Fruit fly (Drosophila melanogaster) whole organism, larva: ENCODE measurements around the gene JhI-21.
A peak's percentile ranks its signal among the peaks of the same experiment; 100 is the strongest.

ENCODE experiments used
- noc ChIP-seq: fragments of 200-800 bp; sonication (Bioruptor generic); optimal IDR thresholded peaks from 3 replicates; lab custom pipeline; 2019; ENCODE audit warnings: missing biosample characterization, mild to moderate bottlenecking, missing genetic modification characterization, moderate library complexity

JhI-21 gene

DNA sequence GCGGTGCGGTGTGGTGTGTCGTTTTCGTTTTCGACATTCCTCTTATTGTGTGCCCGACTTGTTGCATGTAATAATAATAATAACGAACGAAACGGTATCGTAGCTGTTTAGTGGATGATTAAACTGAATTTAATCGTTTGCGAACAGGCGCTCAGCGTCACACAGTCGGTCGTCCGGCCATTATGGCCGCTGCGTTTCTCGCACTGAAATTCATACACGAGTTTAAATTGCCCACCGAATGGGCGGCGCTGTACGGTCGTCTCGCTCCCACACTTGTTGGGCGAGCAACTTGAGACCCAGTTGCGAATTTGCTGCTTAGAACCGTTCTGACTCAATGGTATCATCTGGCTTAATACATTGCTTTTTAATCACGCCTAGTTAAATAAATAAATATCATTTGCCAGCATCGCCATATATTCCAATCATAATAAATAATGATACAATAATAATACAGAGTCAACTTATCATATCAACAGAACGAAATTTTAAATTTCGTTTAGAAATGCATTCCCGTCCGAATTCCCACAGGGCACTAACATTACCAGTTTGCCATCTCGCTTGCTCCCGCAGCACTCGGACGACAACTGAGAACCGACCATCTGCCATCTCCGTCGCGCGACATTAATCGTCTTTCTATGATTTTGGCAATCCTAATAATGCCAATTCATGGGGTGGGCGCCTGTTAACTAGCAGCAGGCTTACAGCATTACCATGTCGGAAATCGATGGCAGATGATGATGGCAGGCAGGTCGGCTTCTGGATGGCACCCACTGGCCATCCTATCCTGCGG is 44.8 kb downstream of the JhI-21 start:
- TF ChIP-seq noc: peak; percentile 93

DNA sequence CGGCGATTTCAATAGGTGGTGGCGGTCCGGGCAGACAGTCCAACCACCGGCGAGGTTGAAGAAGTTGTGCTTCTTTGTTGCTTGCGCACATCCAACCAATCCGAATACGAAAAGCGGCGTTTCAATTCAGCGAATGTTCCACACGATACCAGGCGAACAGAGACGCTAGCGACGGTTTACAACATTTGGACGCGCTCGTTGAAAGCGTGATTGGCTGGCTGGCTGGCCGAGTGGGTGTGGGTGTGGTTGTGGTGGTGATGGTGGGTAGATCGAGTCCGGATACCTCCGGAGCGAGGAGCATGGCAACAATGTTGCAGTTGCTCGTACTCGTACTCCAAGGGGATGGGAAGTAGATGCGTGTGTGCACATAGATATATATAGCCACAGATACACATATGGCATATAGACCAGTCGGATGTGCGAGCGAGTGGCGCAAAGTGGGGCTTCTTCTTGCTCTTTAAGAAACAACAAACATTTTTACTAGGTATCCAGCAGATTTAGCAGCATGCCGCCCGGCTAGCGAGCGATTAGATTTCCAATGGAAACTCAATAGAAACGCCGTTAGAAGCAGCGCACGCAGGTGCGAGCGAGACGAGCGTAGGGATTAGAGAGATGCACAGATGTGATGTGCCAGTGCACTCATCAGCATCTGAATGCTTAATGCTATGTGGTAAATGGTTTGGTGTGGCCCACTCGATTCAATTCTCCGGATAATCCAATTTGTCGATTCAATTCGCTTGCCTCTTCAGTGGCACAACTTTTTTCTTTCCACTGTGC is 45.6 kb downstream of the JhI-21 start:
- peak; percentile 78 for TF ChIP-seq noc

DNA sequence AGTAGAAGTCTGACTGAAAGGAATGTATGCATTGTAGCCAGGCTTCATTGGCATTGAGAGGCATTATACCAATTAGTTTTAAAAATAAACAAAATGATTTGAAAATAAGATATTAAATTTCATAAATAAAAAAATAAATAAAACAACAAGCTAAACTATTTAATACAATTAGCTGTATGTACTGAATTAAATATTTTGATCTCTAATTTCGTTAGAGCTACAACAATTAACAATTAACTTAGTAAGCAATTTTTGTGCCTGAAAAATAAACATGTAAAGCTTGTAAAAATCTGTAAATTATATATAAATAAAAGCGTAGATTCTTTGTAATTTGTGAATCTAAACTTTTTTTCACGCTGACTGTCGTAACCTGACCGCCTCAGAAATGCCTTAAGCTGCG is 48.0 kb downstream of the JhI-21 start, which contains the start of gene Rh5:
TSS of gene Rh5 (plus strand) at position 301 of the 400 bp plus-strand sequence.
- no peak for TF ChIP-seq noc

DNA sequence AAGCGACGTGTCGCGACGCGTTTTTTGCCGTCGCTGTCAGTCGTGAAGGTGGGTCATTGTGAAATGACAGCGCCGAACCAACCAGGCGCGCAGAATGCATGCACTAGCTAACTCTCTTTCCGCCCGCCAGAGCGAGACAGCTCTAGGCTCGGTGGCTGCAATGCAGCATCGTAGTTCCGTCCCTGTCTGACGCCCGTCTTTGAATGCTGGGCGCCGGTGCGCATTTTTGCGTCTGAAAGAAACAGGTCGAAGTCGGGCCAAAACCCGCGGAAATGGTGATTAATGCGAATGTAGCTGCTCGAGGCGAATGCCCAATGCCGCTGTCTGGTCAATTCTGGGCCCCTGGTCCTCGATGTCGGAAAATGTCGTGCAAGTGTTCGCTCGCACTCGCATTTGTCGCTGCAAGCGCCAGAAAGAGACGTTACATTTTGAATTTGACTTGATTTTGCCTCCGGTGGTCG is 48.5 kb downstream of the JhI-21 start:
- peak; percentile 80 for TF ChIP-seq noc

DNA sequence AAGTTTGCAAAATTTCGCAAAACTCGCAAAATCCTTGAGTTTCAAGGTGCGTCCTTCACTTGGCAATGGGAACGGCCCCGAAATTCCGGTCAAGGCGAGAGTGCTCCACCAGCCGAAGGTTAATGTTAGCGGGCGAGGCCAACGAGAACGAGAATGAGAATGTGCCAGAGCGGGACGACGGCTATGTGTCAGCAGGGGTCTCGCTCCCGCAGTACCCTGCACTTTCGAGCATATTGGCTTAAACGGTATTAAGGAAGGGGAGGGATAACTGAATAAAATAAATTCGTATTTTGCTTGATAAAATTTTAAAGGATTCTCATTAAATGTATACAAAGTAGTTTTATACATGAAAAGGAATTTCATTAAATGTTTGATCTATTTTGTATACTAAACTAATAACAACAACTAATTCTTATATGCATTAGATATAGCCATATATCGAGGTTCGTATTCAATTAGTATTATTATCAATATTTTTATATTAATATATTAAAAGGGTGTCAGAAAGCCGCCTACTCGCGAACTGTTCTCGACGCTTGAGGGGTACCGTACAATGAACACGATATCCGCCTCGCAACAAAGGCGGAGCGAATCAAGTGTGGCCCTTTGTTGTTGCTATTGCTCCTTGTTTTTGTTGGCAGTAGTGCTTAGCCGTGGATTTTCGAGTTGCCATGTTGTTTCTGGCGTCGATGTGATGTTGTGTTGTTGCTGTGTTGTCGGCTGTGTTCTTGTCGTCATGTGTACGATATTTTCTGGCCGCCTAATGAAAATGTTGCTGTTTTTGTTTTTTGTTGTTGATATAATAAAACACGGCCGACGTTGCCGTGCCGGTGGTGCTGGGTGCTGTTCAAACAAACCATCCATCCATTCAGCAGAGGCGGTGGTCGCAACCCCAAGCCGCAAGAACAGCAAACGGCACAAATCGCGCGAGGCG is 49.2 kb downstream of the JhI-21 start:
- TF ChIP-seq noc: peak; percentile 96

DNA sequence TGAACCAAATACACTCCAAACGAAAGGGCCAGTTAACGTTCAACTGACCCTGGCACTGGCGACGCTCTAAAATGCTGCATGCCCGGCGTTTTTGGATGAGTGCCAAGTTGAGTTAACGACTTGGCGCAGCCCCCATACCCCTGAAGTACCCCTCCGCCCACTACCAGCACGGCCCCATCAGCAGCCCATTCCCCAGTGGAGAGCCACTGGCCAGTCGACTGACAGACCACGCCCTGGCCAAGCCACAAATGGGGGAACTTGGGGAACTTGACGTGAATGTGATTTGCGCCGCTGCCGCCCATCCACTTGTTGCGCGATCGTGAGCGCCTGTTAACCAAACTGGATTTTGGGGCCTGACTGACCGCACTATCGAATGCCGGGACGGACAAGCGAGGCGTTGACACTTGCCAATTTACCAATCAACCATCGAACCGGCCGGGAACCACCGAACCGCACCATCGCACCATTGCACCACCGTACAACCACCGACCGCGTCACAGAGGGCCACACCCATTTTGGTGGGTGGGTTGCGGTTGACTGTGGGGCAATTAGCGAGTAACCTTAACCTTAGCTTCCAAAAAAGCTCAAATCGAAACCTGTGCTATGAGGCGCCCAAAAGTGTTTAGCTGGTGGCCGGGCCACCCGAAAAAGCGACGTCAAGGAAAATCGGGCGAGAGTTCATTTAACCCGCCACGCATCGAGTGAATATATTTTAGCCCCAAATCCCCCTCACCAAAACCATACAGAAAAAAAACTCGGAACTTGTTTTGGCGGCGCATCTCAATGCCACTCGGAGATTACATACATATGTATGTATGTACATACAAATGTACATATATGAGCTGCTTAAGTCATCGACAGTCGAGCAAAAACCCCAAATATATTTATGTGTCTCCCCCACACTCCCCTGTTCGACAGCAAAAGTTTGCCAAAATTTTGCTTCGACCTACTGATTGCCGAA is 50.1 kb downstream of the JhI-21 start:
- TF ChIP-seq noc: peak; percentile 3

DNA sequence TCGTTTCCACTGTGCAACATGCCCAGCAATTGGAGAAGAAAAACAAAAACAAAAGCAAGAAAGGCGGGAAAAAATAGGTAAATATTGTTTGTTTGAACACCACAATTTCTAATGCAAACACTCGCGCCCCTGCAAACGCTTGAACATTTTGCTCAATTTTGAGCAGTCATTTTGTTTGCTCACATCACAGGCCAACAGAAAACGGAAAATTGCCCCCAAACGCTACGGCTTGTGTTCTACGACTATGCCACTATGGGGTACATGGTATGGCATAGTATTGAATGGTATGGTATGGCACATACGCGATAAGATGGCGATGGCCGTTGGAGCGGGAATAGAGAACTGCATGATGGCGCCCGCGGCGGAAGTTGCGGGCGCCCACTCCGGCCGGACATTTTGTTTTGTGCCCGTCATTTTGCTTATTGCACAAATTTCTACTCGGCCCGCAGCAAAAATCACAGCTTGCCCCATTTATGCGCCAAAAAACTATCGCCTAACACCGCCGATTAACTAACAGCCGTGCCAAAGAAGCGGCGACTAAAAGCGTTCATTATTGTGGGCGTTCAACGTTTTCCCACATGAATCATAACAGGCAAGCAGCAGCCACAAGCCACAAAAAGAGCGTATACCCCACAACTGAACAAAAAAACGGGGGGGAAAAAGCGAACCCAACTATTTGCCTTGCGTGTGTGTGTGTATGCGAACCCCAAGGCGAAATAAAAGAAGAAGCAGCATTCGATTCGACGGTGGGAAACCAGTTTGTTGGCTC is 51.4 kb downstream of the JhI-21 start:
- TF ChIP-seq noc: peak; percentile 42

DNA sequence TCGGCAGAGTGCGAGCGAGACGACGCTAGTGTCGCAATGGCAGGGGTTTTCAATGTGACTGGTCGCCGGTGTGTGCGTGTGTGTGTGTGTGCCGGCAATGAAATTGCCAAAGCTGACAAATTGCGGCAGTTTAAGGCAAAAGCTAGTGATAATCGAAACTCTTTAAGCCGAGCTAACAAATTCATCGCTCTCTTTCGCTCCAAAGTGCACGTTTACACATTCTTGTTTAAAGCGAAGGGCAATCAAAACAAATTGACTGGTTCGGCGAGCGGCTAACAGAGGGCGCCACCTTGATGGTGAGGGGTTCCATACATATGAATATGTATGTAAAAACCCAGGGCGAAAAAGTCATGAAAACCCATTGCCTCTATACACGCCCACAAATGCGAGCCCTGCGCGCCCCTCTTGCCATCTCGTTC is 52.0 kb downstream of the JhI-21 start:
- peak; percentile 78 for TF ChIP-seq noc

DNA sequence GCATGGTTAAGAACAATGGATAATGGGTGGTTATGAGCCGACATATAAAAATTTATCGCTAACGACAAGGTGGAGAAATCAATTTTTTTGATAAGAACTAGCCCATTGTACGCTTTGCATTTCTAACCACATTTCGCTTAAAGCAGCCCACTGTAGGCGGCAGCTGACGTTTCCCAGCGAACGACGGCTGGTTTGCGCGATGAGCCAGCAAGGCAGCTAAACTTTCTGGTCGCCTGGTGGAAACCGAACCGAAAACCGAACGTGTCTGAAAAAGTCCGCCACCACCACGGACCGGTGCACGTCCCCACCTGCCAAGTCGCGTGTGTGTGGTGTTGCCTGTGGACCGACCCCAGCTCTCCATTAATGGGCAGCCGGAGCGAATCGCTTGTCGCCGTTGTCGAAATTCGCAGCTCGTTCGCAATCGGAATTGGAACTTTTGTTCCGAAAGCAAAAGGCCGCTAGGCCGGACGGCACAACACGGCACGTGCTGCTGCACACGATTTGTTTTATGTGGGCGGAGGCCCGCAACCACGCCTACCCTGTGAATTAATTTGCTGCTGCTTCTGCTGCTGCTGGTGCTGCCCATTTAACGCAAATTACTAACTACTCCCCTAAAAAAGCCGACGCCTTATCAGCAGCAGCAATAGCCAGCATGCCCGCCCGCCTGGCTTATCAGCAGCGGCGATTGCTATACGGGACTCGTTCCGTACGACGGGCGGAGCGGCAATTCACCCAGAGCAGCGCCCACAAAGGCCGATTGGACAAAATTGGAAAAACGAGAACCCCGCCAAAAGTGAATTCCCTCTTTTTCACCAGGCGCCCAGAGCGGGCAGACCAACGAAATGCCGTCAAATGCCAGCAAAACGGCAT is 52.7 kb downstream of the JhI-21 start:
- TF ChIP-seq noc: peak; percentile 60

DNA sequence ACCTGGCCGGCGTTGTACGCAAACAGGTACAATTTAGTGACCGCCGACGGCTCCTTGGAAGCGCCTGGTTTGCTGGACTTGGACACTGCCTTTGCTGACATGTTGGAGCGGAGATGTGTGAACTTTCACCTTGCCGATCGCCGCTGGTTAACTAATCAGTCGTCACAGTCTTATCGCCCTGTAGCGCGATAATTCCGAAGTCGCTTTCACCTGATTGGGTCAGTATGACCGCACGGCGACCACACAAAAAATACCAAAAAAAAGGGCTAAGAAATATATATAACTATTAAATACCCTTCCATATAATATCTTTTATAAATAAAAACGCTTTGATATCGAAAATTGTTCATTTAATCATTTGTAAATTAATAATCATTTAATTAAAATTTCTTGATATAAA is 53.8 kb downstream of the JhI-21 start, which contains the start of gene Hacd1:
TSS of gene Hacd1 (minus strand) at position 216 of the 400 bp plus-strand sequence.
- peak; percentile 36 for TF ChIP-seq noc
